Fruit fly (Drosophila melanogaster) whole organism, embryonic: ENCODE results near the gene tai.

ENCODE experiments used
- CG11504 ChIP-seq: fragments of 200-800 bp; sonication (Bioruptor generic); optimal IDR thresholded peaks from 3 replicates; lab custom pipeline; 2019; ENCODE audit warnings: missing biosample characterization, mild to moderate bottlenecking, missing genetic modification characterization, moderate library complexity
- CG11696 ChIP-seq: fragments of 200-800 bp; sonication (Bioruptor generic); IDR thresholded peaks from 2 replicates; pipeline ENCODE4 v1.3.6; 2022; ENCODE audit warnings: missing biosample characterization, missing genetic modification characterization
- CG12219 ChIP-seq: fragments of 200-800 bp; sonication (Bioruptor generic); optimal IDR thresholded peaks from 3 replicates; lab custom pipeline; 2018; ENCODE audit warnings: missing biosample characterization, mild to moderate bottlenecking, missing genetic modification characterization
- CG12942 ChIP-seq: fragments of 200-800 bp; sonication (Bioruptor generic); optimal IDR thresholded peaks from 3 replicates; lab custom pipeline; 2016; ENCODE audit warnings: missing biosample characterization, missing genetic modification characterization
- CG14014 ChIP-seq: fragments of 200-800 bp; sonication (Bioruptor generic); IDR thresholded peaks from 2 replicates; pipeline ENCODE4 v1.3.6; 2022; ENCODE audit warnings: missing biosample characterization, missing genetic modification characterization
- CG14441 ChIP-seq: fragments of 200-800 bp; sonication (Bioruptor generic); IDR thresholded peaks from 2 replicates; pipeline ENCODE4 v1.3.6; 2022; ENCODE audit warnings: missing biosample characterization, missing genetic modification characterization
- CG14710 ChIP-seq: fragments of 200-800 bp; sonication (Bioruptor generic); optimal IDR thresholded peaks from 3 replicates; lab custom pipeline; 2019; ENCODE audit warnings: missing biosample characterization, mild to moderate bottlenecking, missing genetic modification characterization, moderate library complexity
- CG14965 ChIP-seq: fragments of 200-800 bp; sonication (Bioruptor generic); optimal IDR thresholded peaks from 2 replicates; lab custom pipeline; 2016; ENCODE audit warnings: missing biosample characterization, missing genetic modification characterization, borderline replicate concordance
- CG1602 ChIP-seq: fragments of 200-800 bp; sonication (Bioruptor generic); optimal IDR thresholded peaks from 3 replicates; lab custom pipeline; 2016; ENCODE audit warnings: missing biosample characterization, missing genetic modification characterization
- CG16863 ChIP-seq: fragments of 200-800 bp; sonication (Bioruptor generic); optimal IDR thresholded peaks from 3 replicates; lab custom pipeline; 2016; ENCODE audit warnings: missing biosample characterization, missing genetic modification characterization
- CG17385 ChIP-seq: fragments of 200-800 bp; sonication (Bioruptor generic); optimal IDR thresholded peaks from 3 replicates; lab custom pipeline; 2018; ENCODE audit warnings: missing biosample characterization, mild to moderate bottlenecking, missing genetic modification characterization
- CG18619 ChIP-seq: fragments of 200-800 bp; sonication (Bioruptor generic); optimal IDR thresholded peaks from 3 replicates; lab custom pipeline; 2017; ENCODE audit warnings: missing biosample characterization, mild to moderate bottlenecking, missing genetic modification characterization
- CG2116 ChIP-seq: fragments of 200-800 bp; sonication (Bioruptor generic); optimal IDR thresholded peaks from 3 replicates; lab custom pipeline; 2018; ENCODE audit warnings: missing biosample characterization, mild to moderate bottlenecking, missing genetic modification characterization
- CG31441 ChIP-seq: fragments of 200-800 bp; sonication (Bioruptor generic); IDR thresholded peaks from 2 replicates; pipeline ENCODE4 v1.3.6; 2022; ENCODE audit warnings: missing biosample characterization, missing genetic modification characterization
- CG3407 ChIP-seq: fragments of 200-800 bp; sonication (Bioruptor generic); optimal IDR thresholded peaks from 2 replicates; lab custom pipeline; 2018; ENCODE audit warnings: missing biosample characterization, mild to moderate bottlenecking, missing genetic modification characterization
- CG4328 ChIP-seq: fragments of 200-800 bp; sonication (Bioruptor generic); optimal IDR thresholded peaks from 3 replicates; lab custom pipeline; 2017; ENCODE audit warnings: missing biosample characterization, missing genetic modification reagents, missing genetic modification characterization
- CG4424 ChIP-seq: fragments of 200-800 bp; sonication (Bioruptor generic); optimal IDR thresholded peaks from 3 replicates; lab custom pipeline; 2016; ENCODE audit warnings: missing biosample characterization, missing genetic modification characterization
- CG7839 ChIP-seq: fragments of 200-800 bp; sonication (Bioruptor generic); optimal IDR thresholded peaks from 3 replicates; lab custom pipeline; 2018; ENCODE audit warnings: missing biosample characterization, mild to moderate bottlenecking, missing genetic modification characterization, moderate library complexity
- CG8359 ChIP-seq: fragments of 200-800 bp; sonication (Bioruptor generic); optimal IDR thresholded peaks from 2 replicates; lab custom pipeline; 2017; ENCODE audit warnings: missing biosample characterization, mild to moderate bottlenecking, missing genetic modification characterization, borderline replicate concordance
- CkIIα-i1 ChIP-seq: fragments of 200-800 bp; sonication (Bioruptor generic); IDR thresholded peaks from 2 replicates; pipeline ENCODE4 v1.3.6; 2022; ENCODE audit warnings: missing biosample characterization, missing genetic modification characterization
- Dek ChIP-seq: fragments of 200-800 bp; sonication (Bioruptor generic); optimal IDR thresholded peaks from 3 replicates; lab custom pipeline; 2019; ENCODE audit warnings: missing biosample characterization, mild to moderate bottlenecking, missing genetic modification characterization, moderate library complexity
- Elba2 ChIP-seq: fragments of 200-800 bp; sonication (Bioruptor generic); optimal IDR thresholded peaks from 3 replicates; lab custom pipeline; 2016; ENCODE audit warnings: missing biosample characterization, missing genetic modification characterization
- Ets65A ChIP-seq: fragments of 200-800 bp; sonication (Bioruptor generic); peaks from one replicate; lab custom pipeline; 2016; ENCODE audit warnings: missing biosample characterization, missing genetic modification characterization
- HmgD ChIP-seq: fragments of 200-800 bp; sonication (Bioruptor generic); optimal IDR thresholded peaks from 3 replicates; lab custom pipeline; 2016; ENCODE audit warnings: missing biosample characterization, missing genetic modification characterization
- Hr78 ChIP-seq, 2 experiments: fragments of 200-800 bp in 1 of 2; fragments of >200 bp in 1 of 2; sonication (Bioruptor generic) in 1 of 2; optimal IDR thresholded peaks; 2 replicates each; lab custom pipeline; 2017 to 2019; ENCODE audit warnings: missing biosample characterization in 2 of 2, missing genetic modification characterization in 2 of 2, mild to moderate bottlenecking in 1 of 2, moderate library complexity in 1 of 2
- Hsf ChIP-seq: fragments of 200-800 bp; sonication (Bioruptor generic); optimal IDR thresholded peaks from 3 replicates; lab custom pipeline; 2016; ENCODE audit warnings: missing biosample characterization, missing genetic modification characterization
- Optix ChIP-seq: fragments of 200-800 bp; sonication (Bioruptor generic); IDR thresholded peaks from 3 replicates; pipeline ENCODE4 v1.3.6; 2022; ENCODE audit warnings: missing biosample characterization, missing genetic modification characterization
- Rfx ChIP-seq: fragments of 200-800 bp; sonication (Bioruptor generic); IDR thresholded peaks from 2 replicates; pipeline ENCODE4 v1.3.6; 2022; ENCODE audit warnings: missing biosample characterization, missing genetic modification characterization
- Side ChIP-seq: fragments of 200-800 bp; sonication (Bioruptor generic); optimal IDR thresholded peaks from 2 replicates; lab custom pipeline; 2016; ENCODE audit warnings: missing biosample characterization, missing genetic modification characterization
- Sin3A ChIP-seq: fragments of >200 bp; optimal IDR thresholded peaks from 2 replicates; lab custom pipeline; 2018
- ab ChIP-seq: fragments of 200-800 bp; sonication (Bioruptor generic); optimal IDR thresholded peaks from 2 replicates; lab custom pipeline; 2016; ENCODE audit warnings: missing biosample characterization, missing genetic modification characterization
- chinmo ChIP-seq: fragments of 200-800 bp; sonication (Bioruptor generic); IDR thresholded peaks from 4 replicates; pipeline ENCODE4 v1.3.6; 2022; ENCODE audit warnings: missing biosample characterization, missing genetic modification characterization; ENCODE audit not compliant: partially characterized antibody
- chn ChIP-seq: fragments of 200-800 bp; sonication (Bioruptor generic); optimal IDR thresholded peaks from 2 replicates; lab custom pipeline; 2016; ENCODE audit warnings: missing biosample characterization, missing genetic modification characterization
- crp ChIP-seq, 2 experiments: fragments of 200-800 bp; sonication (Bioruptor generic); optimal IDR thresholded peaks; 2 replicates in 1 of 2; 3 replicates in 1 of 2; lab custom pipeline; 2017; ENCODE audit warnings: missing biosample characterization in 2 of 2, missing genetic modification characterization in 2 of 2, mild to moderate bottlenecking in 1 of 2, moderate library complexity in 1 of 2
- dan ChIP-seq: fragments of 200-800 bp; sonication (Bioruptor generic); IDR thresholded peaks from 2 replicates; pipeline ENCODE4 v1.3.6; 2022; ENCODE audit warnings: missing biosample characterization, missing genetic modification characterization
- en ChIP-seq: fragments of 200-800 bp; sonication (Bioruptor generic); optimal IDR thresholded peaks from 2 replicates; lab custom pipeline; 2016; ENCODE audit warnings: missing biosample characterization, missing genetic modification characterization
- fd102C ChIP-seq: fragments of 200-800 bp; sonication (Bioruptor generic); optimal IDR thresholded peaks from 2 replicates; lab custom pipeline; 2018; ENCODE audit warnings: missing biosample characterization, mild to moderate bottlenecking, missing genetic modification characterization, moderate library complexity
- fd96Cb ChIP-seq: fragments of 200-800 bp; sonication (Bioruptor generic); optimal IDR thresholded peaks from 2 replicates; lab custom pipeline; 2018; ENCODE audit warnings: missing biosample characterization, mild to moderate bottlenecking, missing genetic modification characterization, moderate library complexity
- gsb ChIP-seq: fragments of 200-800 bp; sonication (Bioruptor generic); IDR thresholded peaks from 2 replicates; pipeline ENCODE4 v1.3.6; 2022; ENCODE audit warnings: missing biosample characterization, missing genetic modification characterization
- gsb-n ChIP-seq: fragments of 200-800 bp; sonication (Bioruptor generic); optimal IDR thresholded peaks from 3 replicates; lab custom pipeline; 2018; ENCODE audit warnings: missing biosample characterization, mild to moderate bottlenecking, missing genetic modification characterization
- lbe ChIP-seq: fragments of 200-800 bp; sonication (Bioruptor generic); optimal IDR thresholded peaks from 2 replicates; lab custom pipeline; 2016; ENCODE audit warnings: missing biosample characterization, mild to moderate bottlenecking, missing genetic modification characterization
- mld ChIP-seq: fragments of 200-800 bp; sonication (Bioruptor generic); IDR thresholded peaks from 3 replicates; pipeline ENCODE4 v1.3.6; 2022; ENCODE audit warnings: missing biosample characterization, missing genetic modification characterization; ENCODE audit not compliant: partially characterized antibody
- nom ChIP-seq: fragments of 200-800 bp; sonication (Bioruptor generic); optimal IDR thresholded peaks from 2 replicates; lab custom pipeline; 2017; ENCODE audit warnings: missing biosample characterization, missing genetic modification characterization, mild to moderate bottlenecking, moderate library complexity, missing genetic modification reagents
- pros ChIP-seq: fragments of 200-800 bp; sonication (Bioruptor generic); optimal IDR thresholded peaks from 3 replicates; lab custom pipeline; 2019; ENCODE audit warnings: missing biosample characterization, mild to moderate bottlenecking, missing genetic modification characterization, moderate library complexity
- run ChIP-seq: fragments of 200-800 bp; sonication (Bioruptor generic); optimal IDR thresholded peaks from 3 replicates; lab custom pipeline; 2018; ENCODE audit warnings: missing biosample characterization, mild to moderate bottlenecking, missing genetic modification characterization
- salm ChIP-seq: fragments of 200-800 bp; sonication (Bioruptor generic); optimal IDR thresholded peaks from 2 replicates; lab custom pipeline; 2018; ENCODE audit warnings: missing biosample characterization, mild to moderate bottlenecking, missing genetic modification characterization
- sens ChIP-seq: fragments of 200-800 bp; sonication (Bioruptor generic); peaks from one replicate; lab custom pipeline; 2016; ENCODE audit warnings: missing biosample characterization, missing genetic modification characterization
- slp2 ChIP-seq: fragments of 200-800 bp; sonication (Bioruptor generic); optimal IDR thresholded peaks from 2 replicates; lab custom pipeline; 2016; ENCODE audit warnings: missing biosample characterization, missing genetic modification characterization
- sna ChIP-seq: fragments of 200-800 bp; sonication (Bioruptor generic); IDR thresholded peaks from 2 replicates; pipeline ENCODE4 v1.3.6; 2022; ENCODE audit warnings: missing biosample characterization, missing genetic modification characterization; ENCODE audit not compliant: partially characterized antibody
- sqz ChIP-seq: fragments of 200-800 bp; sonication (Bioruptor generic); optimal IDR thresholded peaks from 3 replicates; lab custom pipeline; 2018; ENCODE audit warnings: missing biosample characterization, mild to moderate bottlenecking, missing genetic modification characterization
- vvl ChIP-seq: fragments of 200-800 bp; sonication (Bioruptor generic); IDR thresholded peaks from 2 replicates; pipeline ENCODE4 v1.3.6; 2022; ENCODE audit warnings: missing biosample characterization, missing genetic modification characterization
- zf30C ChIP-seq: fragments of 200-800 bp; sonication (Bioruptor generic); optimal IDR thresholded peaks from 3 replicates; lab custom pipeline; 2018; ENCODE audit warnings: missing biosample characterization, mild to moderate bottlenecking, missing genetic modification characterization

The tai gene

dm6 chr2L:9136712-9137111, 29.9 kb upstream of the tai start (continued):
- TF ChIP-seq CG12219 (GFP tag; lab: Kevin White, UChicago) = no peak
- TF ChIP-seq run (tag; lab: Kevin White, UChicago) = peak; percentile 10
- peak; percentile 97; the same call in 3 of the 4 replicates for TF ChIP-seq chinmo (GFP tag; lab: Robert Waterston, UW)
- no peak for TF ChIP-seq Elba2 (GFP tag; lab: Kevin White, UChicago)
- TF ChIP-seq CG8359 (GFP tag; lab: Kevin White, UChicago) = no peak
- TF ChIP-seq CG4424 (GFP tag; lab: Kevin White, UChicago) = no peak
- no peak for TF ChIP-seq CG3407 (GFP tag; lab: Kevin White, UChicago)
- TF ChIP-seq Rfx (GFP tag; lab: Robert Waterston, UW) = no peak
- TF ChIP-seq CG11696 (GFP tag; lab: Robert Waterston, UW) = no peak
- TF ChIP-seq CG14710 (tag; lab: Kevin White, UChicago) = no peak
- TF ChIP-seq zf30C (GFP tag; lab: Kevin White, UChicago) = no peak
- no peak for TF ChIP-seq Dek (tag; lab: Kevin White, UChicago)
- TF ChIP-seq Sin3A = no peak
- no peak for TF ChIP-seq Hsf (GFP tag; lab: Kevin White, UChicago)
- no peak for TF ChIP-seq CG17385 (GFP tag; lab: Kevin White, UChicago)
- TF ChIP-seq CG31441 (GFP tag; lab: Robert Waterston, UW) = no peak
- peak; percentile 70 for TF ChIP-seq sqz
- TF ChIP-seq fd102C = no peak
- TF ChIP-seq sna (GFP tag; lab: Robert Waterston, UW) = 0 out of 2 replicates have a peak, but pooled peaks have one; percentile 38
- no peak for TF ChIP-seq lbe
- no peak for TF ChIP-seq chn (GFP tag; lab: Kevin White, UChicago)
- no peak for TF ChIP-seq gsb (GFP tag; lab: Robert Waterston, UW)
- TF ChIP-seq Optix = no peak
- no peak for TF ChIP-seq CG4328 (GFP tag; lab: Kevin White, UChicago)
- no peak for TF ChIP-seq CG14965 (GFP tag; lab: Kevin White, UChicago)
- peak; percentile 67 for TF ChIP-seq pros
- no peak for TF ChIP-seq crp (GFP tag; optimal IDR thresholded peaks at IDR 0.05; lab: Kevin White, UChicago)
- TF ChIP-seq slp2 (GFP tag; lab: Kevin White, UChicago) = no peak
- TF ChIP-seq CG11504 (tag; lab: Kevin White, UChicago) = no peak
- TF ChIP-seq HmgD (GFP tag; lab: Kevin White, UChicago) = no peak
- no peak for TF ChIP-seq fd96Cb (tag; lab: Kevin White, UChicago)
- no peak for TF ChIP-seq Side (GFP tag; lab: Kevin White, UChicago)
- no peak for TF ChIP-seq CG14014 (GFP tag; lab: Robert Waterston, UW)
- TF ChIP-seq CG14441 (GFP tag; lab: Robert Waterston, UW) = no peak
- no peak for TF ChIP-seq CG7839 (tag; lab: Kevin White, UChicago)
- no peak for TF ChIP-seq CG2116
- TF ChIP-seq nom (GFP tag; lab: Kevin White, UChicago) = peak; percentile 45
- TF ChIP-seq dan (GFP tag; lab: Robert Waterston, UW) = no peak
- TF ChIP-seq CG1602 = no peak
- no peak for TF ChIP-seq Hr78 (GFP tag; optimal IDR thresholded peaks at IDR 0.05; lab: Kevin White, UChicago)
- no peak for TF ChIP-seq en
- TF ChIP-seq ab = no peak
- TF ChIP-seq mld = no peak
- TF ChIP-seq CG16863 = no peak
- no peak for TF ChIP-seq sens (GFP tag; lab: Kevin White, UChicago)
- TF ChIP-seq CG18619 (GFP tag; lab: Kevin White, UChicago) = no peak
- no peak for TF ChIP-seq salm (tag; lab: Kevin White, UChicago)
- TF ChIP-seq CkIIα-i1 = no peak
- TF ChIP-seq Ets65A (GFP tag; lab: Kevin White, UChicago) = no peak
- peak; percentile 71 for TF ChIP-seq gsb-n (tag; lab: Kevin White, UChicago)
- TF ChIP-seq vvl = peak; percentile 84
- no peak for TF ChIP-seq CG12942 (GFP tag; lab: Kevin White, UChicago)
